Worm (Caenorhabditis elegans): Measurements from ENCODE around the gene hot-4.

Gene hot-4

DNA sequence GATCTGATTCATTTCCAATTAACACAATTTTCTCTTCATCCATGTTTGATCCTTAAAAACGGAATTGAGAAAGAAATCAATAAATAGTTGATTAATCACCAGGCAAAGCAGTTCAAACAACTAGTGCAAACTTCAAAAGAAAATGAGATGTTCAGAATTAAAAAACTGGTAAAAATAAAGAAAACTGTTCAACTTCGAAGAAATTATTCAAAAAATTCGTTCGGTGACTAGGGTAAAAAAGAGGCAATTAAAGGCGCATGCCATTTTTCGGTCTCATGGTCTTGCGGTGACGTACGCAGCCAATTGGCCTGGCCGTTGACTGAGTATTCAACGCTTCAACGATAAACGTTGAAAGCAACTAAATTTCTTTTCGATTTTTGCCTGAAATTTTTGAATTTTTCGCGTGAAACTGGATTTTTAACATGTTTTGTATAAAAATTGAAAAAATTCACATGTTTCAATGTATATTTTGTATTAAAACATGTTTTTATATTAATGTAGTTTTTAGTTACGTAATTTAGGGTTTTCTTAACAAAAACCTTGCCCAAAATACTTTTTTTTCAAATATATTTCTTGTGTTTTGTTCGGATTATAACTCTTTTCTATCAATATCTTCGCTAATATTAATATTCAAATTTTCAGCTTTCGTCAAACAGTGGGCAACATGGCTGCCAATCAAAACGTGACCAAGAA, 10.9 kb upstream of the hot-4 start, which contains the start of the genes sna-3 and rps-3 (continued):
- TF ChIP-seq egrh-3 (GFP tag; IDR thresholded peaks at IDR 0.05), result no peak
- peak; percentile 58 for TF ChIP-seq tbp1 (GFP tag; optimal IDR thresholded peaks at IDR 0.05)
- TF ChIP-seq C17E4.6 (GFP tag; IDR thresholded peaks at IDR 0.05), result no peak

DNA sequence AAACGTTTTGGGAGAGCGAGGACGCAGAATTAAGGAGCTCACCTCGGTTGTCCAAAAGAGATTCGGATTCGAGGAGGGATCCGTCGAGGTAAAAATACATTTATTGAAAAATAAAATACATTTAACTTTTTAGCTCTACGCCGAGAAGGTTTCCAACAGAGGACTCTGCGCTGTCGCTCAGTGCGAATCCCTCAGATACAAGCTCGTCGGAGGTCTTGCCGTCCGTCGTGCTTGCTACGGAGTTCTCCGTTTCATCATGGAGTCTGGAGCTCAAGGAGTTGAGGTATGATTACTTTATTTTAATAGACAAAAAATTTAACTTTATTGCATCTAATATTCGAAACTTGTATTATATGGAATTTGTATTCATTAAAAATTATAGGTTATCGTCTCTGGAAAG, 10.2 kb upstream of the hot-4 start:
- TF ChIP-seq chd-7 (tag; optimal IDR thresholded peaks at IDR 0.05), result no peak
- no peak for TF ChIP-seq bed-2 (GFP tag; IDR thresholded peaks at IDR 0.05)
- TF ChIP-seq ztf-26 (tag; optimal IDR thresholded peaks at IDR 0.05), result no peak
- TF ChIP-seq attf-3 (GFP tag; conservative IDR thresholded peaks at IDR 0.05), result no peak
- TF ChIP-seq rcor-1 (GFP tag; IDR thresholded peaks at IDR 0.05), result no peak
- no peak for TF ChIP-seq B0035.1 (tag; optimal IDR thresholded peaks at IDR 0.05)
- TF ChIP-seq F33H1.4 (GFP tag; IDR thresholded peaks at IDR 0.05), result peak; percentile 26; the same call in 1 of the 2 replicates
- TF ChIP-seq ZK185.1 (tag; optimal IDR thresholded peaks at IDR 0.05; ENCODE audit: poor library complexity, severe bottlenecking), result no peak
- TF ChIP-seq nhr-80 (tag; optimal IDR thresholded peaks at IDR 0.05), result no peak
- peak; percentile 18; the same call in 1 of the 2 replicates for TF ChIP-seq D2030.7 (GFP tag; IDR thresholded peaks at IDR 0.05)
- 0 out of 2 replicates have a peak, but pooled peaks have one; percentile 57 for TF ChIP-seq ceh-58 (GFP tag; IDR thresholded peaks at IDR 0.05)
- TF ChIP-seq dox-1 (GFP tag; IDR thresholded peaks at IDR 0.05), result peak; percentile 56; the same call in 1 of the 2 replicates
- no peak for TF ChIP-seq lag-1 (GFP tag; IDR thresholded peaks at IDR 0.05)
- TF ChIP-seq zfh-2 (GFP tag; conservative IDR thresholded peaks at IDR 0.05), result peak; percentile 49

- TF ChIP-seq egl-44 (GFP tag; IDR thresholded peaks at IDR 0.05), result no peak
- peak; percentile 74 for TF ChIP-seq madf-6 (GFP tag; IDR thresholded peaks at IDR 0.05)
- no peak for TF ChIP-seq F57C9.4 (tag; optimal IDR thresholded peaks at IDR 0.05)
- TF ChIP-seq mxl-1 (tag; optimal IDR thresholded peaks at IDR 0.05), result no peak
- TF ChIP-seq ztf-26 (tag; optimal IDR thresholded peaks at IDR 0.05), result no peak
- TF ChIP-seq nfya-2 (GFP tag; IDR thresholded peaks at IDR 0.05), result no peak
- no peak for TF ChIP-seq gei-17 (GFP tag; optimal IDR thresholded peaks at IDR 0.05)
- no peak for TF ChIP-seq B0035.1 (tag; optimal IDR thresholded peaks at IDR 0.05)
- TF ChIP-seq hlh-12 (tag; optimal IDR thresholded peaks at IDR 0.05), result no peak
- peak; percentile 65 for TF ChIP-seq snpc-1.1 (tag; optimal IDR thresholded peaks at IDR 0.05; ENCODE audit: insufficient read depth)
- no peak for TF ChIP-seq ceh-40 (GFP tag; IDR thresholded peaks at IDR 0.05)
- peak; percentile 54 for TF ChIP-seq snpc-3.4 (tag; optimal IDR thresholded peaks at IDR 0.05)
- TF ChIP-seq F23B12.7 (tag; optimal IDR thresholded peaks at IDR 0.05; ENCODE audit: insufficient read depth), result no peak
- no peak for TF ChIP-seq ztf-6 (GFP tag; IDR thresholded peaks at IDR 0.05)
- no peak for TF ChIP-seq rpc-1 (optimal IDR thresholded peaks at IDR 0.05)
- TF ChIP-seq rpc-1 (tag; optimal IDR thresholded peaks at IDR 0.05), result no peak
- TF ChIP-seq mel-28 (tag; optimal IDR thresholded peaks at IDR 0.05; ENCODE audit: borderline replicate concordance), result no peak
- no peak for TF ChIP-seq Y67H2A.10 (GFP tag; conservative IDR thresholded peaks at IDR 0.05)
- peak; percentile 32 for TF ChIP-seq F33H1.4 (GFP tag; IDR thresholded peaks at IDR 0.05)
- TF ChIP-seq Y53G8AR.9 (GFP tag; conservative IDR thresholded peaks at IDR 0.05), result no peak
- TF ChIP-seq pbrm-1 (GFP tag; IDR thresholded peaks at IDR 0.05), result peak; percentile 61; the same call in 1 of the 2 replicates
- no peak for TF ChIP-seq sea-2 (GFP tag; IDR thresholded peaks at IDR 0.05)
- no peak for TF ChIP-seq pha-4 (tag; optimal IDR thresholded peaks at IDR 0.05)
- no peak for TF ChIP-seq ama-1 (optimal IDR thresholded peaks at IDR 0.05)
- TF ChIP-seq ama-1 (GFP tag; optimal IDR thresholded peaks at IDR 0.05), result peak in 1 of 2 experiments; percentile 75
- no peak for TF ChIP-seq fkh-3 (tag; optimal IDR thresholded peaks at IDR 0.05)
- no peak for TF ChIP-seq lag-1 (GFP tag; IDR thresholded peaks at IDR 0.05)
- TF ChIP-seq ceh-79 (tag; optimal IDR thresholded peaks at IDR 0.05), result no peak
- no peak for TF ChIP-seq ztf-3 (GFP tag; optimal IDR thresholded peaks at IDR 0.05)
- TF ChIP-seq let-526 (GFP tag; IDR thresholded peaks at IDR 0.05), result no peak
- peak; percentile 83 for TF ChIP-seq F49E8.2 (tag; optimal IDR thresholded peaks at IDR 0.05; ENCODE audit: insufficient read depth)
- no peak for TF ChIP-seq attf-6 (GFP tag; IDR thresholded peaks at IDR 0.05)
- TF ChIP-seq madf-8 (GFP tag; conservative IDR thresholded peaks at IDR 0.05), result no peak
Measured at ce11 chrIII:6207881-6208280, 9.3 kb upstream of the hot-4 start, which contains the start of gene C23G10.2. Gene C23G10.2, plus strand, starts transcription at chrIII:6208064.

All from whole organism, young adult.